Worm (Caenorhabditis elegans) whole organism, L1 larva: Measurements from ENCODE around the gene T12B5.14.

Experiments used
- C04F5.9 ChIP-seq: sonication (generic microtip); optimal IDR thresholded peaks from 2 replicates; lab custom pipeline; 2016; ENCODE audit warnings: missing genetic modification characterization, missing compliant biosample characterization
- C16A3.4 ChIP-seq: fragments of 150-350 bp; optimal IDR thresholded peaks from 2 replicates; lab custom pipeline; 2014; ENCODE audit warnings: missing biosample characterization, missing genetic modification characterization
- C34B4.2 ChIP-seq: sonication (generic microtip); optimal IDR thresholded peaks from 2 replicates; lab custom pipeline; 2017; ENCODE audit warnings: mild to moderate bottlenecking, missing genetic modification characterization, missing compliant biosample characterization
- ama-1 ChIP-seq: fragments of 150-350 bp; optimal IDR thresholded peaks from 2 replicates; lab custom pipeline; 2014
- blmp-1 ChIP-seq: fragments of 150-350 bp; optimal IDR thresholded peaks from 2 replicates; lab custom pipeline; 2014; ENCODE audit warnings: missing biosample characterization, missing genetic modification characterization
- ceh-63 ChIP-seq: fragments of 200-800 bp; sonication (Bioruptor generic); optimal IDR thresholded peaks from 2 replicates; lab custom pipeline; 2018; ENCODE audit warnings: mild to moderate bottlenecking, missing genetic modification characterization, missing compliant biosample characterization
- ceh-88 ChIP-seq: fragments of 200-800 bp; sonication (Bioruptor generic); IDR thresholded peaks from 2 replicates; pipeline ENCODE4 v1.3.6; 2022; ENCODE audit warnings: missing genetic modification characterization, missing compliant biosample characterization
- ceh-90 ChIP-seq: sonication (generic microtip); optimal IDR thresholded peaks from 2 replicates; lab custom pipeline; 2016; ENCODE audit warnings: missing genetic modification characterization, missing compliant biosample characterization
- ces-1 ChIP-seq: fragments of 150-350 bp; optimal IDR thresholded peaks from 2 replicates; lab custom pipeline; 2014; ENCODE audit warnings: missing biosample characterization, missing genetic modification reagents, missing genetic modification characterization
- dpl-1 ChIP-seq, 3 experiments: fragments of 150-350 bp in 2 of 3; sonication (generic microtip) in 1 of 3; optimal IDR thresholded peaks; 2 replicates each; lab custom pipeline; 2014 to 2017; ENCODE audit warnings: missing biosample characterization in 3 of 3, missing genetic modification characterization in 3 of 3, missing genetic modification reagents in 3 of 3
- dsc-1 ChIP-seq: sonication (generic microtip); optimal IDR thresholded peaks from 2 replicates; lab custom pipeline; 2016; ENCODE audit warnings: mild to moderate bottlenecking, missing genetic modification characterization, missing compliant biosample characterization
- efl-1 ChIP-seq, 4 experiments: fragments of 150-350 bp; optimal IDR thresholded peaks in 3 of 4; peaks in 1 of 4; 1 replicate in 1 of 4; 2 replicates in 3 of 4; lab custom pipeline; 2014; ENCODE audit warnings: missing biosample characterization in 2 of 4, missing genetic modification characterization in 2 of 4, missing genetic modification reagents in 2 of 4
- efl-3 ChIP-seq: fragments of 200-800 bp; sonication (Bioruptor generic); optimal IDR thresholded peaks from 2 replicates; lab custom pipeline; 2018; ENCODE audit warnings: mild to moderate bottlenecking, missing genetic modification characterization, missing compliant biosample characterization
- egl-13 ChIP-seq: sonication (generic microtip); optimal IDR thresholded peaks from 2 replicates; lab custom pipeline; 2016; ENCODE audit warnings: missing genotype, missing genetic modification reagents, missing genetic modification characterization, missing compliant biosample characterization
- egl-27 ChIP-seq, 2 experiments: fragments of 150-350 bp in 1 of 2; sonication (generic microtip); optimal IDR thresholded peaks; 3 replicates each; lab custom pipeline; 2017 to 2018; ENCODE audit warnings: missing biosample characterization in 2 of 2, missing genetic modification characterization in 2 of 2, missing genetic modification reagents in 2 of 2
- fkh-10 ChIP-seq: sonication (generic microtip); optimal IDR thresholded peaks from 2 replicates; lab custom pipeline; 2017; ENCODE audit warnings: missing biosample characterization, missing genetic modification reagents, missing genetic modification characterization
- fkh-8 ChIP-seq: sonication (generic microtip); optimal IDR thresholded peaks from 2 replicates; lab custom pipeline; 2016; ENCODE audit warnings: mild to moderate bottlenecking, missing genetic modification characterization, missing compliant biosample characterization
- fos-1 ChIP-seq: fragments of 150-350 bp; optimal IDR thresholded peaks from 2 replicates; lab custom pipeline; 2014; ENCODE audit warnings: missing biosample characterization, missing genetic modification characterization
- hlh-17 ChIP-seq: fragments of 200-800 bp; sonication (Bioruptor generic); optimal IDR thresholded peaks from 2 replicates; lab custom pipeline; 2018; ENCODE audit warnings: missing genetic modification characterization, mild to moderate bottlenecking, missing compliant biosample characterization, moderate library complexity, borderline replicate concordance
- hpl-2 ChIP-seq: fragments of 150-350 bp; optimal IDR thresholded peaks from 2 replicates; lab custom pipeline; 2014; ENCODE audit warnings: missing biosample characterization, missing genetic modification reagents, missing genetic modification characterization
- irx-1 ChIP-seq: sonication (generic microtip); optimal IDR thresholded peaks from 2 replicates; lab custom pipeline; 2016; ENCODE audit warnings: missing genetic modification characterization, missing compliant biosample characterization
- isw-1 ChIP-seq: fragments of 200-800 bp; sonication (Bioruptor generic); IDR thresholded peaks from 2 replicates; pipeline ENCODE4 v1.3.6; 2022; ENCODE audit warnings: missing genetic modification characterization, missing compliant biosample characterization
- jun-1 ChIP-seq: fragments of 150-350 bp; optimal IDR thresholded peaks from 2 replicates; lab custom pipeline; 2014; ENCODE audit warnings: missing biosample characterization, missing genetic modification reagents, missing genetic modification characterization
- lin-35 ChIP-seq, 2 experiments: fragments of 150-350 bp; optimal IDR thresholded peaks; 2 replicates each; lab custom pipeline; 2014; ENCODE audit warnings: missing biosample characterization in 2 of 2, missing genetic modification characterization in 2 of 2, missing genetic modification reagents in 2 of 2
- lir-3 ChIP-seq: sonication (generic microtip); optimal IDR thresholded peaks from 2 replicates; lab custom pipeline; 2016; ENCODE audit warnings: mild to moderate bottlenecking, missing genetic modification characterization, moderate library complexity, missing compliant biosample characterization; ENCODE audit not compliant: poor library complexity
- lsy-2 ChIP-seq, 2 experiments: fragments of 150-350 bp; optimal IDR thresholded peaks; 2 replicates each; lab custom pipeline; 2014; ENCODE audit warnings: missing biosample characterization in 2 of 2, missing genetic modification characterization in 2 of 2
- mab-9 ChIP-seq: fragments of 200-800 bp; sonication (Bioruptor generic); IDR thresholded peaks from 2 replicates; pipeline ENCODE4 v1.3.6; 2022; ENCODE audit warnings: missing genetic modification reagents, missing genetic modification characterization, missing compliant biosample characterization
- nhr-11 ChIP-seq: fragments of 150-350 bp; optimal IDR thresholded peaks from 2 replicates; lab custom pipeline; 2014; ENCODE audit warnings: missing biosample characterization, missing genetic modification characterization
- nhr-20 ChIP-seq: sonication (generic microtip); optimal IDR thresholded peaks from 2 replicates; lab custom pipeline; 2016; ENCODE audit warnings: mild to moderate bottlenecking, missing genetic modification characterization, missing compliant biosample characterization
- nhr-237 ChIP-seq: fragments of 150-350 bp; optimal IDR thresholded peaks from 2 replicates; lab custom pipeline; 2014; ENCODE audit warnings: missing biosample characterization, missing genetic modification characterization
- nhr-47 ChIP-seq: sonication (generic microtip); optimal IDR thresholded peaks from 2 replicates; lab custom pipeline; 2016; ENCODE audit warnings: mild to moderate bottlenecking, missing genetic modification characterization, moderate library complexity, missing compliant biosample characterization
- nhr-85 ChIP-seq: sonication (generic microtip); peaks from one replicate; lab custom pipeline; 2016; ENCODE audit warnings: missing genetic modification characterization, inconsistent platforms, missing compliant biosample characterization
- pag-3 ChIP-seq: sonication (generic microtip); optimal IDR thresholded peaks from 2 replicates; lab custom pipeline; 2017; ENCODE audit warnings: missing genetic modification characterization, mild to moderate bottlenecking, missing compliant biosample characterization, antibody characterized with exemption, borderline replicate concordance; ENCODE audit not compliant: insufficient read depth
- pax-3 ChIP-seq: fragments of 200-800 bp; sonication (Bioruptor generic); optimal IDR thresholded peaks from 2 replicates; lab custom pipeline; 2018; ENCODE audit warnings: mild to moderate bottlenecking, missing genetic modification characterization, moderate library complexity, missing compliant biosample characterization
- pqm-1 ChIP-seq: sonication (generic microtip); optimal IDR thresholded peaks from 3 replicates; lab custom pipeline; 2017; ENCODE audit warnings: missing biosample characterization, missing genetic modification characterization
- rnt-1 ChIP-seq: sonication (generic microtip); optimal IDR thresholded peaks from 2 replicates; lab custom pipeline; 2016; ENCODE audit warnings: mild to moderate bottlenecking, missing genetic modification characterization, moderate library complexity, missing compliant biosample characterization
- skn-1 ChIP-seq: fragments of 150-350 bp; optimal IDR thresholded peaks from 2 replicates; lab custom pipeline; 2014; ENCODE audit warnings: missing biosample characterization, missing genetic modification characterization
- snu-23 ChIP-seq: sonication (generic microtip); optimal IDR thresholded peaks from 2 replicates; lab custom pipeline; 2016; ENCODE audit warnings: missing genetic modification characterization, missing compliant biosample characterization
- sox-4 ChIP-seq: sonication (generic microtip); optimal IDR thresholded peaks from 2 replicates; lab custom pipeline; 2016; ENCODE audit warnings: missing genetic modification characterization, missing compliant biosample characterization
- sup-37 ChIP-seq: fragments of 200-800 bp; sonication (Bioruptor generic); optimal IDR thresholded peaks from 2 replicates; lab custom pipeline; 2018; ENCODE audit warnings: mild to moderate bottlenecking, missing genetic modification characterization, missing compliant biosample characterization
- swsn-7 ChIP-seq: sonication (generic microtip); optimal IDR thresholded peaks from 2 replicates; lab custom pipeline; 2016; ENCODE audit warnings: missing genetic modification characterization, missing compliant biosample characterization
- tlp-1 ChIP-seq: fragments of 150-350 bp; optimal IDR thresholded peaks from 2 replicates; lab custom pipeline; 2014; ENCODE audit warnings: missing biosample characterization, missing genetic modification characterization
- unc-130 ChIP-seq: fragments of 150-350 bp; optimal IDR thresholded peaks from 2 replicates; lab custom pipeline; 2017; ENCODE audit warnings: missing biosample characterization, missing genetic modification characterization, inconsistent platforms
- unc-86 ChIP-seq: sonication (generic microtip); optimal IDR thresholded peaks from 2 replicates; lab custom pipeline; 2016; ENCODE audit warnings: missing genetic modification characterization, missing compliant biosample characterization
- unc-98 ChIP-seq: fragments of 200-800 bp; sonication (Bioruptor generic); IDR thresholded peaks from 2 replicates; pipeline ENCODE4 v1.3.6; 2022; ENCODE audit warnings: missing genetic modification characterization, missing compliant biosample characterization
- ztf-4 ChIP-seq: fragments of 150-350 bp; optimal IDR thresholded peaks from 2 replicates; lab custom pipeline; 2014; ENCODE audit warnings: missing biosample characterization, missing genetic modification characterization

The T12B5.14 gene

ce11 chrIII:907990-908389, 46.7 kb upstream of the T12B5.14 start (continued):
- no peak for TF ChIP-seq nhr-20 (tag; lab: Kevin White, UChicago)
- TF ChIP-seq hlh-17 (GFP tag; lab: Kevin White, UChicago): no peak
- TF ChIP-seq nhr-237 (tag; lab: Kevin White, UChicago): no peak
- peak; percentile 94 for TF ChIP-seq fos-1 (tag; lab: Kevin White, UChicago)
- TF ChIP-seq nhr-11 (tag; lab: Kevin White, UChicago): no peak
- no peak for TF ChIP-seq egl-27 (tag; optimal IDR thresholded peaks at IDR 0.05; lab: Kevin White, UChicago)
- no peak for TF ChIP-seq unc-86 (tag; lab: Kevin White, UChicago)
- TF ChIP-seq fkh-8 (tag; lab: Kevin White, UChicago): no peak
- no peak for TF ChIP-seq pax-3 (tag; lab: Kevin White, UChicago)
- no peak for TF ChIP-seq efl-3 (GFP tag; lab: Kevin White, UChicago)
- no peak for TF ChIP-seq ceh-90
- TF ChIP-seq lsy-2 (tag; optimal IDR thresholded peaks at IDR 0.05; lab: Kevin White, UChicago): peak in 1 of 2 experiments; percentile 45
- no peak for TF ChIP-seq isw-1 (GFP tag; lab: Robert Waterston, UW)
- peak; percentile 61 for TF ChIP-seq blmp-1 (tag; lab: Kevin White, UChicago)
- no peak for TF ChIP-seq ama-1 (lab: Kevin White, UChicago)
- peak; percentile 5 for TF ChIP-seq snu-23 (GFP tag; lab: Kevin White, UChicago)
- no peak for TF ChIP-seq fkh-10 (GFP tag; lab: Kevin White, UChicago)
- TF ChIP-seq irx-1: no peak
- TF ChIP-seq ceh-88 (GFP tag; lab: Robert Waterston, UW): no peak
- TF ChIP-seq C34B4.2 (tag; lab: Kevin White, UChicago): no peak
- TF ChIP-seq ceh-63 (GFP tag; lab: Kevin White, UChicago): no peak
- TF ChIP-seq egl-13 (tag; lab: Kevin White, UChicago): no peak
- TF ChIP-seq dsc-1 (tag; lab: Kevin White, UChicago): no peak
- TF ChIP-seq sup-37 (GFP tag; lab: Kevin White, UChicago): no peak
- no peak for TF ChIP-seq C16A3.4 (tag; lab: Kevin White, UChicago)
- no peak for TF ChIP-seq dpl-1 (GFP tag; optimal IDR thresholded peaks at IDR 0.05; lab: Kevin White, UChicago)

ce11 chrIII:909540-909939, 45.1 kb upstream of the T12B5.14 start, which contains the start of gene crls-1:
TSS of gene crls-1 (minus strand) at chrIII:909902.
- TF ChIP-seq dsc-1 (tag; lab: Kevin White, UChicago) (no peak), nhr-47 (tag; lab: Kevin White, UChicago) (peak; percentile 3), rnt-1 (peak; percentile 7), lsy-2 (tag; optimal IDR thresholded peaks at IDR 0.05; lab: Kevin White, UChicago) (peak in 1 of 2 experiments; percentile 4), nhr-85 (tag; lab: Kevin White, UChicago) (peak; percentile 14)

- TF ChIP-seq unc-98 (GFP tag; lab: Robert Waterston, UW) (no peak), swsn-7 (tag; lab: Kevin White, UChicago) (peak; percentile 5), pag-3 (tag; lab: Kevin White, UChicago) (no peak), C04F5.9 (tag; lab: Kevin White, UChicago) (no peak), skn-1 (tag; lab: Kevin White, UChicago) (peak; percentile 14), lir-3 (peak; percentile 9), hpl-2 (GFP tag; lab: Kevin White, UChicago) (no peak), ces-1 (GFP tag; lab: Kevin White, UChicago) (no peak), nhr-47 (tag; lab: Kevin White, UChicago) (peak; percentile 31), dpl-1 (GFP tag; optimal IDR thresholded peaks at IDR 0.05; lab: Kevin White, UChicago) (peak in 2 of 3 experiments; percentile 27 to 43), ceh-63 (GFP tag; lab: Kevin White, UChicago) (no peak), mab-9 (no peak), jun-1 (tag; lab: Kevin White, UChicago) (no peak), tlp-1 (no peak), sox-4 (tag; lab: Kevin White, UChicago) (no peak), nhr-20 (tag; lab: Kevin White, UChicago) (peak; percentile 1), unc-130 (tag; lab: Kevin White, UChicago) (peak; percentile 36), efl-1 (optimal IDR thresholded peaks at IDR 0.05; lab: Kevin White, UChicago) (peak; percentile 24 to 35), efl-1 (GFP tag; optimal IDR thresholded peaks at IDR 0.05 in 1 of 2; lab: Kevin White, UChicago) (peak; percentile 32 to 79), pqm-1 (tag; lab: Kevin White, UChicago) (no peak), ztf-4 (tag; lab: Kevin White, UChicago) (no peak), nhr-237 (tag; lab: Kevin White, UChicago) (no peak), irx-1 (no peak), lin-35 (GFP tag; optimal IDR thresholded peaks at IDR 0.05; lab: Kevin White, UChicago) (peak; percentile 33 to 41), blmp-1 (tag; lab: Kevin White, UChicago) (peak; percentile 57)
These were observed 43.9 kb upstream of the T12B5.14 start, which contains the start of the genes F23H11.5 and bra-2 for ce11 chrIII:910540-911311. TSS of gene F23H11.5 (minus strand) at chrIII:910590. TSS of gene bra-2 (plus strand) at chrIII:911261.
